Worm (Caenorhabditis elegans): Measurements from ENCODE around the gene fipp-1.
"Not testable (repeated sequence)": the region's sequence is repeated elsewhere in the genome, so short reads cannot be mapped to it uniquely, and the experiment has no call there.

ce11 chrV:4333518-4333917 is 38.1 kb upstream of the fipp-1 start:
- TF ChIP-seq flt-1 (GFP tag; IDR thresholded peaks at IDR 0.05): peak; percentile 61; the same call in 1 of the 2 replicates
- not testable (repeated sequence) for TF ChIP-seq med-1 (GFP tag; optimal IDR thresholded peaks at IDR 0.05; ENCODE audit: insufficient read depth)
